Fruit fly (Drosophila melanogaster) whole organism, prepupa: ENCODE data around the gene CG4660.

ENCODE experiments used
- Blimp-1 ChIP-seq: fragments of 200-800 bp; sonication (Bioruptor generic); optimal IDR thresholded peaks from 3 replicates; lab custom pipeline; 2017; ENCODE audit warnings: missing biosample characterization, missing genetic modification characterization, mild to moderate bottlenecking, moderate library complexity, missing genetic modification reagents
- CG1621 ChIP-seq: fragments of 200-800 bp; sonication (Bioruptor generic); optimal IDR thresholded peaks from 3 replicates; lab custom pipeline; 2018; ENCODE audit warnings: missing biosample characterization, mild to moderate bottlenecking, missing genetic modification characterization
- CG16779 ChIP-seq: fragments of 200-800 bp; sonication (Bioruptor generic); optimal IDR thresholded peaks from 3 replicates; lab custom pipeline; 2017; ENCODE audit warnings: missing biosample characterization, mild to moderate bottlenecking, missing genetic modification characterization
- CG32006 ChIP-seq: fragments of 200-800 bp; sonication (Bioruptor generic); optimal IDR thresholded peaks from 3 replicates; lab custom pipeline; 2017; ENCODE audit warnings: missing biosample characterization, mild to moderate bottlenecking, missing genetic modification characterization
- CG34406 ChIP-seq: fragments of 200-800 bp; sonication (Bioruptor generic); optimal IDR thresholded peaks from 3 replicates; lab custom pipeline; 2016; ENCODE audit warnings: missing biosample characterization, missing genetic modification characterization
- CG3919 ChIP-seq: fragments of 200-800 bp; sonication (Bioruptor generic); optimal IDR thresholded peaks from 3 replicates; lab custom pipeline; 2016; ENCODE audit warnings: missing biosample characterization, missing genetic modification characterization
- CG4318 ChIP-seq: fragments of 200-800 bp; sonication (Bioruptor generic); optimal IDR thresholded peaks from 3 replicates; lab custom pipeline; 2017; ENCODE audit warnings: missing biosample characterization, mild to moderate bottlenecking, missing genetic modification characterization
- CG7368 ChIP-seq: fragments of 200-800 bp; sonication (Bioruptor generic); optimal IDR thresholded peaks from 3 replicates; lab custom pipeline; 2016; ENCODE audit warnings: missing biosample characterization, missing genetic modification characterization
- CG8319 ChIP-seq: fragments of 200-800 bp; sonication (Bioruptor generic); optimal IDR thresholded peaks from 3 replicates; lab custom pipeline; 2016; ENCODE audit warnings: missing biosample characterization, missing genetic modification characterization
- Eip75B ChIP-seq: fragments of 200-800 bp; sonication (Bioruptor generic); optimal IDR thresholded peaks from 3 replicates; lab custom pipeline; 2016; ENCODE audit warnings: missing biosample characterization, missing genetic modification characterization
- Lpt ChIP-seq: fragments of 200-800 bp; sonication (Bioruptor generic); optimal IDR thresholded peaks from 3 replicates; lab custom pipeline; 2016; ENCODE audit warnings: missing biosample characterization, missing genetic modification characterization
- achi ChIP-seq: fragments of 200-800 bp; sonication (Bioruptor generic); optimal IDR thresholded peaks from 3 replicates; lab custom pipeline; 2016; ENCODE audit warnings: missing biosample characterization, missing genetic modification characterization

DNA sequence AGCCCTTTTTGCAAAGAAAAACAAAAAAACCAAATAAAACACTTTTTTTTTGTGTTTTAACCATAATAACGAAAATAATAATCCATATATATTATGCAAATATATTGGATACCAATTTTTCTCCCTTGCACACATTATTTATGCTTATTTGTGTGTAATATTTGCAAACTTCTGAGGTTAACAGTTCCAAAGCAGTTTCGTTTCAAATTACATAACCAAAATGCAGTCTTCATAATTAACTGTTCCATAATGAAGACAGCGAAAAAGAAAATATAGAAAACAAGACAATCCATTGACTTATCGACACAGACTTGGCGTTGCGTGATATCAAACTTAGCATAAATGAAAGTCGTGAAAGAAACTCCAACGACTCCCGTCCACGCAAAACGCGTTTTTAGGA is 5.6 kb downstream of the CG4660 start:
- TF ChIP-seq achi (GFP tag; lab: Kevin White, UChicago) (no peak), CG1621 (no peak), CG32006 (GFP tag; lab: Kevin White, UChicago) (no peak), CG4318 (GFP tag; lab: Kevin White, UChicago) (no peak), Eip75B (no peak), CG34406 (no peak), CG8319 (GFP tag; lab: Kevin White, UChicago) (no peak), Blimp-1 (no peak), CG16779 (no peak), CG7368 (GFP tag; lab: Kevin White, UChicago) (no peak), Lpt (GFP tag; lab: Kevin White, UChicago) (no peak), CG3919 (GFP tag; lab: Kevin White, UChicago) (no peak)
